Worm (Caenorhabditis elegans) whole organism, L2 larva: ENCODE measurements around the gene cyp-14A2.

Source experiments
- ZK546.5 ChIP-seq: sonication (generic microtip); optimal IDR thresholded peaks from 2 replicates; lab custom pipeline; 2017; ENCODE audit warnings: missing biosample characterization, missing genetic modification characterization
- ceh-16 ChIP-seq: fragments of 150-350 bp; optimal IDR thresholded peaks from 2 replicates; lab custom pipeline; 2014; ENCODE audit warnings: missing biosample characterization, missing genetic modification characterization
- ceh-82 ChIP-seq: fragments of 150-350 bp; optimal IDR thresholded peaks from 2 replicates; lab custom pipeline; 2014; ENCODE audit warnings: missing biosample characterization, missing genetic modification characterization
- lin-11 ChIP-seq: fragments of 150-350 bp; sonication (generic microtip); optimal IDR thresholded peaks from 2 replicates; lab custom pipeline; 2014; ENCODE audit warnings: missing biosample characterization, missing genetic modification characterization, inconsistent platforms, mixed read lengths
- mdl-1 ChIP-seq, 2 experiments: fragments of 150-350 bp in 1 of 2; sonication (generic microtip) in 1 of 2; optimal IDR thresholded peaks; 2 replicates each; lab custom pipeline; 2017; ENCODE audit warnings: missing biosample characterization in 2 of 2, missing genetic modification characterization in 2 of 2
- nhr-11 ChIP-seq: fragments of 150-350 bp; optimal IDR thresholded peaks from 2 replicates; lab custom pipeline; 2014; ENCODE audit warnings: missing biosample characterization, missing genetic modification characterization
- nhr-6 ChIP-seq: fragments of 150-350 bp; optimal IDR thresholded peaks from 2 replicates; lab custom pipeline; 2014; ENCODE audit warnings: missing biosample characterization, missing genetic modification characterization
- nhr-77 ChIP-seq: fragments of 150-350 bp; optimal IDR thresholded peaks from 2 replicates; lab custom pipeline; 2014; ENCODE audit warnings: missing biosample characterization, missing genetic modification characterization
- unc-62 ChIP-seq: fragments of 150-350 bp; optimal IDR thresholded peaks from 2 replicates; lab custom pipeline; 2014; ENCODE audit warnings: missing biosample characterization, missing genetic modification reagents, missing genetic modification characterization
- ztf-11 ChIP-seq: sonication (generic microtip); optimal IDR thresholded peaks from 2 replicates; lab custom pipeline; 2017; ENCODE audit warnings: missing biosample characterization, missing genetic modification characterization

ce11 chrX:13284091-13284490, 14.6 kb upstream of the cyp-14A2 start, which contains the start of gene cyp-14A4:
- no peak for TF ChIP-seq unc-62 (GFP tag; lab: Kevin White, UChicago)
- no peak for TF ChIP-seq ceh-16 (tag; lab: Kevin White, UChicago)
- TF ChIP-seq ztf-11 (tag; lab: Kevin White, UChicago): no peak
- no peak for TF ChIP-seq ZK546.5 (tag; lab: Kevin White, UChicago)
- TF ChIP-seq nhr-77 (tag; lab: Kevin White, UChicago): no peak
- TF ChIP-seq nhr-6: no peak
- TF ChIP-seq lin-11 (tag; lab: Kevin White, UChicago): no peak
- no peak for TF ChIP-seq nhr-11
- no peak for TF ChIP-seq mdl-1 (tag; optimal IDR thresholded peaks at IDR 0.05; lab: Kevin White, UChicago)
- no peak for TF ChIP-seq ceh-82 (tag; lab: Kevin White, UChicago)
